Fruit fly (Drosophila melanogaster): Measurements from ENCODE around the gene mnb.

DNA sequence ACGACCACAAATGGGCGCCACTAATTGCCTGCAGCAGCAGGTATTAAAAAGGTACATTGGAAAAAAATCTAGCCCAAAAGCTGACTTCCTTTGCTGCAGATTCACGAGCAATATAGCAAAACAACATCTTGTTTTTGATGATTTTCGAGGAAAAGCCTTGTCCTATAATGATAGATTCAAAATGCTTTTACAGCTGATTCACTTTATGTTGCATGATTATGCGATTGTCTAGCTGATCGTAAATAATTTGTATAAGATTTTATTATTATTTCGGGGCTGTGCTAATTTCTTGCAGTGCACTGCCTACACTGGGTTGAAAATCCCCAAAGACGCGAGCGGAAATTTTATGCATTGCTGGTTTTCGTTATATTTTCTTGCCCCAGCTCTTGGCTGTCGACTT is 27.5 kb upstream of the mnb start:
- no peak for TF ChIP-seq CG6854 (GFP tag; optimal IDR thresholded peaks at IDR 0.05)
- no peak for TF ChIP-seq CG6791 (GFP tag; IDR thresholded peaks at IDR 0.05; ENCODE audit: partially characterized antibody)

Measured in whole organism, embryonic.